Worm (Caenorhabditis elegans) whole organism, mixed stage, embryonic: ENCODE data around the gene clec-117.

ENCODE experiments used
- M03D4.4 ChIP-seq: sonication (generic microtip); optimal IDR thresholded peaks from 2 replicates; lab custom pipeline; 2017; ENCODE audit warnings: mild to moderate bottlenecking, missing genetic modification characterization, missing compliant biosample characterization
- blmp-1 ChIP-seq: fragments of 150-350 bp; optimal IDR thresholded peaks from 2 replicates; lab custom pipeline; 2014; ENCODE audit warnings: missing biosample characterization, missing genetic modification characterization
- ceh-43 ChIP-seq: fragments of 200-800 bp; sonication (Bioruptor generic); optimal IDR thresholded peaks from 2 replicates; lab custom pipeline; 2018; ENCODE audit warnings: mild to moderate bottlenecking, missing genetic modification characterization, moderate library complexity, missing compliant biosample characterization
- ceh-83 ChIP-seq: fragments of 200-800 bp; sonication (Bioruptor generic); optimal IDR thresholded peaks from 2 replicates; lab custom pipeline; 2018; ENCODE audit warnings: mild to moderate bottlenecking, missing genetic modification characterization, missing compliant biosample characterization
- ces-1 ChIP-seq: fragments of 150-350 bp; optimal IDR thresholded peaks from 2 replicates; lab custom pipeline; 2014; ENCODE audit warnings: missing biosample characterization, missing genetic modification reagents, missing genetic modification characterization
- cnd-1 ChIP-seq: fragments of 200-800 bp; sonication (Bioruptor generic); optimal IDR thresholded peaks from 2 replicates; lab custom pipeline; 2018; ENCODE audit warnings: mild to moderate bottlenecking, missing genetic modification characterization, missing compliant biosample characterization
- drap-1 ChIP-seq: fragments of 200-800 bp; sonication (Bioruptor generic); optimal IDR thresholded peaks from 3 replicates; lab custom pipeline; 2018; ENCODE audit warnings: mild to moderate bottlenecking, missing genetic modification characterization, missing compliant biosample characterization
- elt-1 ChIP-seq: sonication (generic microtip); optimal IDR thresholded peaks from 2 replicates; lab custom pipeline; 2017; ENCODE audit warnings: missing genetic modification characterization, mild to moderate bottlenecking, missing compliant biosample characterization, antibody characterized with exemption, moderate library complexity, borderline replicate concordance; ENCODE audit not compliant: insufficient read depth
- elt-3 ChIP-seq: fragments of 150-350 bp; optimal IDR thresholded peaks from 2 replicates; lab custom pipeline; 2014; ENCODE audit warnings: missing biosample characterization, missing genetic modification characterization
- flh-1 ChIP-seq: fragments of 200-800 bp; sonication (Bioruptor generic); optimal IDR thresholded peaks from 2 replicates; lab custom pipeline; 2018; ENCODE audit warnings: mild to moderate bottlenecking, missing genetic modification characterization, moderate library complexity, missing compliant biosample characterization
- hlh-1 ChIP-seq: fragments of 150-350 bp; optimal IDR thresholded peaks from 2 replicates; lab custom pipeline; 2014; ENCODE audit warnings: missing biosample characterization, missing genetic modification reagents, missing genetic modification characterization
- lin-13 ChIP-seq: fragments of 150-350 bp; optimal IDR thresholded peaks from 2 replicates; lab custom pipeline; 2014; ENCODE audit warnings: missing biosample characterization, missing genetic modification characterization
- lin-32 ChIP-seq: fragments of 200-800 bp; sonication (Bioruptor generic); optimal IDR thresholded peaks from 2 replicates; lab custom pipeline; 2018; ENCODE audit warnings: mild to moderate bottlenecking, missing genetic modification characterization, missing compliant biosample characterization
- mab-5 ChIP-seq: fragments of 150-350 bp; optimal IDR thresholded peaks from 2 replicates; lab custom pipeline; 2014; ENCODE audit warnings: missing biosample characterization, missing genetic modification characterization
- mep-1 ChIP-seq: fragments of 150-350 bp; optimal IDR thresholded peaks from 2 replicates; lab custom pipeline; 2017; ENCODE audit warnings: missing biosample characterization, missing genetic modification reagents, missing genetic modification characterization, inconsistent platforms
- mls-2 ChIP-seq: sonication (generic microtip); optimal IDR thresholded peaks from 2 replicates; lab custom pipeline; 2016; ENCODE audit warnings: mild to moderate bottlenecking, missing genetic modification characterization, moderate library complexity, missing compliant biosample characterization
- nhr-12 ChIP-seq: fragments of 150-350 bp; optimal IDR thresholded peaks from 2 replicates; lab custom pipeline; 2014; ENCODE audit warnings: missing biosample characterization, missing genetic modification characterization
- nhr-237 ChIP-seq: fragments of 150-350 bp; optimal IDR thresholded peaks from 2 replicates; lab custom pipeline; 2014; ENCODE audit warnings: missing biosample characterization, missing genetic modification characterization
- nhr-28 ChIP-seq: fragments of 150-350 bp; optimal IDR thresholded peaks from 2 replicates; lab custom pipeline; 2014; ENCODE audit warnings: missing biosample characterization, missing genetic modification characterization
- nhr-76 ChIP-seq: sonication (generic microtip); optimal IDR thresholded peaks from 2 replicates; lab custom pipeline; 2017; ENCODE audit warnings: missing biosample characterization, missing genetic modification characterization
- sptf-1 ChIP-seq: sonication (generic microtip); optimal IDR thresholded peaks from 2 replicates; lab custom pipeline; 2017; ENCODE audit warnings: mild to moderate bottlenecking, missing genetic modification characterization, moderate library complexity, missing compliant biosample characterization
- tbx-8 ChIP-seq: fragments of 200-800 bp; sonication (Bioruptor generic); optimal IDR thresholded peaks from 2 replicates; lab custom pipeline; 2018; ENCODE audit warnings: mild to moderate bottlenecking, missing genetic modification characterization, moderate library complexity, missing compliant biosample characterization
- unc-120 ChIP-seq: sonication (generic microtip); optimal IDR thresholded peaks from 2 replicates; lab custom pipeline; 2017; ENCODE audit warnings: missing genetic modification characterization, missing compliant biosample characterization; ENCODE audit not compliant: poor library complexity, severe bottlenecking
- unc-39 ChIP-seq: fragments of 150-350 bp; optimal IDR thresholded peaks from 2 replicates; lab custom pipeline; 2014; ENCODE audit warnings: missing biosample characterization, missing genetic modification characterization
- unc-62 ChIP-seq: fragments of 150-350 bp; optimal IDR thresholded peaks from 2 replicates; lab custom pipeline; 2014; ENCODE audit warnings: missing biosample characterization, missing genetic modification reagents, missing genetic modification characterization
- ztf-11 ChIP-seq: fragments of 150-350 bp; optimal IDR thresholded peaks from 2 replicates; lab custom pipeline; 2014; ENCODE audit warnings: missing biosample characterization, missing genetic modification characterization

clec-117 gene

DNA sequence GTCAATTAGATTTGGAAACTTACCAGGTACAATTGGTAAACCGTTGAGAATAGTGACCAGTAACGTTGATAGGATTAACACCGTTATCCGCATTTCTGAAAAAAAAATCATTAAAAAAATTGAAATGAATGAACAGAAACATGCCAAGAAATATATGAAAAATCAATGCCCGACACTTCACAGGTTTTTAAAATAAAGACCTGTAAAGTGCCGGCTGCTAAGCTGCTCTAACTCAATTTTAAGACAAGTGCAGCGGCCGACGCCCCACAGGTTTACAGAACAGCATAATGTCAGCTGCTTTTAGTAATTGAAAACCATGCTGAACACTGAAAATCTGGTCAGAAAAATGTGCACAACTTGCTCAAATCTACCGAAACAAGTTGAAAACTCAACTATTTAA, 35.6 kb upstream of the clec-117 start, which contains the start of gene cbn-1:
Gene cbn-1, minus strand, starts transcription at position 101 of the 400 bp plus-strand sequence.
- no peak for TF ChIP-seq mab-5

DNA sequence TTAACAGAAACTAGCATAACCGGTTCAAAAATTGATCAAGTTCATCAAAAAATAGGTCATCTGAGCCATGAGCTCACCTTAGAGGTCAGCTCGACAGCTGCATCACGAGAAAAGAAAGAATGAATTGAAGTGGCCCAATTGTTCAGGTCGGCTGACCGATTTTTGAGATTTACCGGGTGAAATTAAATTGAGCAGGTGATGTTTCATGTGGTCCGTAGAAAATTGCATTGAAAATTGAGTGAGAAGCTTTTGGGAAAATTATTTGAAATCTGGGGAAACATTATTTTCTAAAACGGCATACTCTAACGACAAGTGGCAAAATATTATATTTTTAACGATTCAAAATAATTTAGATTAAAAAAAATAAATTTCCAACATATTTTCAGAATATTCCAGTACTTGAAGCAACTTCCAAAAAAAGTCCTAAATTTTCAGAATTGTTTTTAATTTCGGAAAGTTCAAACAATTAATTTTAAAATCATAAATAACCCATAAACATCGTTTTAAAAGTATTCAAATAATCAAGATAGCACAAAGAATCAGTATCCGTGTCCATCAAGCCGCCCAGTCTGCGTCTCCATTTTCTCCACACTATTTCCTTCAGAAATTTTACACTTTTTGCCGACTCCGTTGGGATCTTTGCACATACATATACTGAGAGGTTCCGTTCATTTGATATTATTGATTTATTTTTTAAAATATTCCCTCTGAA, 29.0 kb upstream of the clec-117 start, which contains the start of gene sgcb-1:
Gene sgcb-1, plus strand, starts transcription at position 662 of the 712 bp plus-strand sequence.
- no peak for TF ChIP-seq ceh-43 (GFP tag; lab: Kevin White, UChicago)
- no peak for TF ChIP-seq blmp-1 (tag; lab: Kevin White, UChicago)
- no peak for TF ChIP-seq tbx-8 (GFP tag; lab: Kevin White, UChicago)

DNA sequence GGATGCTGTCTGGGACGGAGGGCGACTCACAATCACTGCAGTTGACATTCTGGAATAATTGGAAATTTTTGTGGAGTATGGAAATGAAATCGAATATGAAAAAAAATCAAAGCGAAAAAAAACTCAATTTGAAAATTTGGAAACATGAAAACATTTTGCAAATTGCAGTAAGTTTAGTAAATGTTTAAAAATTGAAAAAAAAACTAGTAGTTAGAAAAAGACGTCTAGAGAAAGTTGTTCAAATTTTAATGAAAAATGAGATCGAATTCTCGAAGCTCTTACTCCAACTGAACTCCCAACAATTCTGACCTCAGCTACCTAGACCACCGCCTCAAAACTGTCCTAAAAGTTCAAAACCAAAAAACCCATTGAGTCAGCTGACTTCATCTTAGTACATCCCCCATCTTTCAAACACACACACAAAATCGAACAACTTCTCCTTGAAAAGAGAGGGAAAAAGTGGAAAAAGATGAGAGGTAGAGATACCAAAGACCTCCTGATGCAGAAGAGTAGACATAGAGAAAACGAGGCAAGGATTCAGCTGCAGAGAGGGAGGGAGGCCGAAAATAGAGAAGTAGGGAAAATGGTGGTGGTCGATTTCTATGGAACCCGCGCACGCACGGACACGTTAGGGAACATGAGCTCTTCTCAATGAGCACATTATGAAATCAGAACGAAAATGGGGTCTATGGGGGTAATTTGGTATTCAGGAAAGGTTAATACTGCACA, 26.4 kb upstream of the clec-117 start, which contains the start of gene K01A2.10:
Gene K01A2.10, minus strand, starts transcription at position 51 of the 729 bp plus-strand sequence.
- TF ChIP-seq unc-62 (GFP tag; lab: Kevin White, UChicago) (no peak), mep-1 (tag; lab: Kevin White, UChicago) (peak; percentile 1), hlh-1 (tag; lab: Kevin White, UChicago) (peak; percentile 26), sptf-1 (peak; percentile 15)
- TF ChIP-seq, all 35 proteins: peak for 3

DNA sequence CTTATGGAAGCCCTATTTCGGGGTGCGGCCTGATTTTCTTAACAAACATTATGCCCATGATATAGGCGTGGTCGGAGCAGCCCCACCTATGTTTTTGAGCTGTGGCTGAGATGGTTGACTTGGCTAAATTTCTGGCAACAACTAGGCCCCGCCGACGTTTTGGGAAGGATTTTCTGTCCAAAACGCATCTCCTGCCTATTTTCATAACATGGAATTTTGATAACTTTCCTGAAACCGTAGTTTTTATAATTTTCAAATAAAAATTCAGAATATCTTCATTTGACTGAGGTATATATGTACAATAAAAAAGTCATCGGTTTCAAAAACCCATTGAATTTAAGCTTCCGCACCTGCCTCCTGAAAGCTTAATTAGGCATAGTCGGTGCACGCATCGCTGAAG, 24.4 kb upstream of the clec-117 start:
- TF ChIP-seq drap-1 (GFP tag; lab: Kevin White, UChicago) (no peak), nhr-76 (tag; lab: Kevin White, UChicago) (no peak), ces-1 (GFP tag; lab: Kevin White, UChicago) (no peak), elt-1 (tag; lab: Kevin White, UChicago) (no peak), mep-1 (tag; lab: Kevin White, UChicago) (no peak), elt-3 (tag; lab: Kevin White, UChicago) (no peak), cnd-1 (tag; lab: Kevin White, UChicago) (no peak), lin-13 (tag; lab: Kevin White, UChicago) (no peak), ztf-11 (no peak)

DNA sequence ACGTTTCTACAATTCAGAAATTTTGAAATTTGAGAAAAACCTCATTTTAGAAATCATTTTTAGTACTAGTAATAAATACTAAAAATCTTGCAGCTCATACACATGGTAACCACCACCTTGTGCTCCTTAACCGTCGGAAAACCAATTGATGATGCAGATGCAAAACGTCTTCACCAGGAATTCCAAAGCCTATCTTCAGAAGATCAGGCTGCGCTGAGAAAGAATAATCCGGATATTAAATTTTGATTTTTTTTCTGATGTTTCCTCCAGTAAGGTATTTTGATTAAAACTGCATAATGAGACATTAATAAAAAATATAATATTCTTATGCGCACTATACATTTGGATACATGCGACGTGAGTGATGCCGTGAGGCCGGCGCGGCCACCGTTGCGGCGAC, 24.0 kb upstream of the clec-117 start:
- no peak for TF ChIP-seq ceh-83
- no peak for TF ChIP-seq sptf-1

DNA sequence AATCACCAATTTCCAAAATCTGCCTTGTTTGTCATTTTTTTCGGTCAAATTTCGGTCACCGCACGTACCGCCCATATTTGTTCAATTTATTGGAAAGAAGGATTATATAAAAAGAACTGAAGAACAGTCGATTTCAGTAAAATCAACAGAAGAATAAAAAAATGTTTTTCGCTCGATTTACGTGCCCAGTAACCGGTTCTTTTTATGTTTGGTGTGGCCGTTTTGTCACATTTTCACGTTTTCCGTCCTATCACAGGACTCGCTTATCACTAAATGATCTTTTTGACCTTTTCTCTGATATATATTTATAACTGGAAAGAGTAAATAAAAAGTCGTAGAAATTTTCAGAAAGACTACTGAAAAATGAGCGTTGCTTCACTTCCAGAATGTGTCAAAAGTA, 22.6 kb upstream of the clec-117 start, which contains the start of gene far-7:
Gene far-7, plus strand, starts transcription at position 331 of the 400 bp plus-strand sequence.
- no peak for TF ChIP-seq sptf-1
- no peak for TF ChIP-seq lin-32 (GFP tag; lab: Kevin White, UChicago)
- TF ChIP-seq tbx-8 (GFP tag; lab: Kevin White, UChicago), result no peak
- TF ChIP-seq lin-13 (tag; lab: Kevin White, UChicago), result no peak
- no peak for TF ChIP-seq M03D4.4 (tag; lab: Kevin White, UChicago)
- no peak for TF ChIP-seq ces-1 (GFP tag; lab: Kevin White, UChicago)
- no peak for TF ChIP-seq ztf-11
- TF ChIP-seq nhr-28, result no peak
- TF ChIP-seq cnd-1 (tag; lab: Kevin White, UChicago), result no peak
- no peak for TF ChIP-seq nhr-12 (tag; lab: Kevin White, UChicago)
- no peak for TF ChIP-seq unc-62 (GFP tag; lab: Kevin White, UChicago)
- no peak for TF ChIP-seq ceh-83
- no peak for TF ChIP-seq elt-3 (tag; lab: Kevin White, UChicago)
- TF ChIP-seq nhr-237 (tag; lab: Kevin White, UChicago), result no peak
- no peak for TF ChIP-seq unc-39 (tag; lab: Kevin White, UChicago)
- TF ChIP-seq, all 35 proteins: peak for 0

DNA sequence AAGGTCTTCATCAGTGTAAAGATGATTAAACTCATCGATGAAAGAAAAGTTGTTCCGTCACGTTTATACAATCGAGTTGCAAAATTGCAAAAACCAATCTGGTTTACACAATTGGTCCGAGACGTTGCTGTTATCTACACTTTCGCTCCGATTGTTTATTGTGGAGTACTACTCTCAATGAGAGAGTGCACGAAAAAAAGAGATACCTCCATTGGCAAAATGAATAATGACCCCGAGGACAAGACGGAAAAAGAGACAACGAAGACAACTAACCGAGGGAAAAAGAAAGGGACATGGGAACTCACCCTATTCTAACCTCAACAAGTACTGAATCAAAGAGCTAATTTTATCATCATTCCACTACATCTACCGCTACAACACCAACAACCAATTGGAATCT, 16.7 kb upstream of the clec-117 start:
- no peak for TF ChIP-seq nhr-12 (tag; lab: Kevin White, UChicago)
- TF ChIP-seq mls-2 (tag; lab: Kevin White, UChicago), result no peak
- peak; percentile 43 for TF ChIP-seq unc-62 (GFP tag; lab: Kevin White, UChicago)
- peak; percentile 6 for TF ChIP-seq unc-120 (tag; lab: Kevin White, UChicago)
- no peak for TF ChIP-seq ztf-11
- peak; percentile 30 for TF ChIP-seq ces-1 (GFP tag; lab: Kevin White, UChicago)
- peak; percentile 69 for TF ChIP-seq hlh-1 (tag; lab: Kevin White, UChicago)
- no peak for TF ChIP-seq flh-1 (GFP tag; lab: Kevin White, UChicago)
- no peak for TF ChIP-seq lin-13 (tag; lab: Kevin White, UChicago)
- TF ChIP-seq unc-39 (tag; lab: Kevin White, UChicago), result no peak
- TF ChIP-seq nhr-28, result no peak
